Worm (Caenorhabditis elegans) whole organism, L1 larva: ENCODE results near the gene che-11.

Source experiments
- aha-1 ChIP-seq: fragments of 150-350 bp; optimal IDR thresholded peaks from 2 replicates; lab custom pipeline; 2014; ENCODE audit warnings: missing biosample characterization, missing genetic modification characterization
- alr-1 ChIP-seq: fragments of 200-800 bp; sonication (Bioruptor generic); optimal IDR thresholded peaks from 2 replicates; lab custom pipeline; 2018; ENCODE audit warnings: borderline replicate concordance, mild to moderate bottlenecking, missing genetic modification characterization, missing compliant biosample characterization
- blmp-1 ChIP-seq: fragments of 150-350 bp; optimal IDR thresholded peaks from 2 replicates; lab custom pipeline; 2014; ENCODE audit warnings: missing biosample characterization, missing genetic modification characterization
- ceh-63 ChIP-seq: fragments of 200-800 bp; sonication (Bioruptor generic); optimal IDR thresholded peaks from 2 replicates; lab custom pipeline; 2018; ENCODE audit warnings: mild to moderate bottlenecking, missing genetic modification characterization, missing compliant biosample characterization
- ceh-82 ChIP-seq, 3 experiments: fragments of 150-350 bp in 1 of 3; sonication (generic microtip) in 2 of 3; optimal IDR thresholded peaks; 2 replicates each; lab custom pipeline; 2014 to 2017; ENCODE audit warnings: missing biosample characterization in 3 of 3, missing genetic modification characterization in 3 of 3
- dsc-1 ChIP-seq: sonication (generic microtip); optimal IDR thresholded peaks from 2 replicates; lab custom pipeline; 2016; ENCODE audit warnings: mild to moderate bottlenecking, missing genetic modification characterization, missing compliant biosample characterization
- efl-1 ChIP-seq, 4 experiments: fragments of 150-350 bp; optimal IDR thresholded peaks in 3 of 4; peaks in 1 of 4; 1 replicate in 1 of 4; 2 replicates in 3 of 4; lab custom pipeline; 2014; ENCODE audit warnings: missing biosample characterization in 2 of 4, missing genetic modification characterization in 2 of 4, missing genetic modification reagents in 2 of 4
- egl-13 ChIP-seq: sonication (generic microtip); optimal IDR thresholded peaks from 2 replicates; lab custom pipeline; 2016; ENCODE audit warnings: missing genotype, missing genetic modification reagents, missing genetic modification characterization, missing compliant biosample characterization
- egl-27 ChIP-seq, 2 experiments: fragments of 150-350 bp in 1 of 2; sonication (generic microtip); optimal IDR thresholded peaks; 3 replicates each; lab custom pipeline; 2017 to 2018; ENCODE audit warnings: missing biosample characterization in 2 of 2, missing genetic modification characterization in 2 of 2, missing genetic modification reagents in 2 of 2
- elt-3 ChIP-seq, 6 experiments: fragments of 150-350 bp in 1 of 6; sonication (generic microtip); optimal IDR thresholded peaks; 2 replicates each; lab custom pipeline; 2017 to 2018; ENCODE audit warnings: missing biosample characterization in 6 of 6, missing genetic modification characterization in 6 of 6, inconsistent platforms in 1 of 6
- ets-5 ChIP-seq: fragments of 200-800 bp; sonication (Bioruptor generic); IDR thresholded peaks from 2 replicates; pipeline ENCODE4 v1.3.6; 2022; ENCODE audit warnings: missing genetic modification characterization, missing compliant biosample characterization
- fkh-10 ChIP-seq: sonication (generic microtip); optimal IDR thresholded peaks from 2 replicates; lab custom pipeline; 2017; ENCODE audit warnings: missing biosample characterization, missing genetic modification reagents, missing genetic modification characterization
- fkh-4 ChIP-seq: sonication (generic microtip); optimal IDR thresholded peaks from 2 replicates; lab custom pipeline; 2016; ENCODE audit warnings: missing compliant biosample characterization, missing genetic modification characterization, borderline replicate concordance
- fkh-8 ChIP-seq: sonication (generic microtip); optimal IDR thresholded peaks from 2 replicates; lab custom pipeline; 2016; ENCODE audit warnings: mild to moderate bottlenecking, missing genetic modification characterization, missing compliant biosample characterization
- fos-1 ChIP-seq: fragments of 150-350 bp; optimal IDR thresholded peaks from 2 replicates; lab custom pipeline; 2014; ENCODE audit warnings: missing biosample characterization, missing genetic modification characterization
- hlh-17 ChIP-seq: fragments of 200-800 bp; sonication (Bioruptor generic); optimal IDR thresholded peaks from 2 replicates; lab custom pipeline; 2018; ENCODE audit warnings: missing genetic modification characterization, mild to moderate bottlenecking, missing compliant biosample characterization, moderate library complexity, borderline replicate concordance
- hlh-4 ChIP-seq: sonication (generic microtip); optimal IDR thresholded peaks from 2 replicates; lab custom pipeline; 2016; ENCODE audit warnings: mild to moderate bottlenecking, missing genetic modification characterization, missing compliant biosample characterization
- hpl-2 ChIP-seq: fragments of 150-350 bp; optimal IDR thresholded peaks from 2 replicates; lab custom pipeline; 2014; ENCODE audit warnings: missing biosample characterization, missing genetic modification reagents, missing genetic modification characterization
- isw-1 ChIP-seq: fragments of 200-800 bp; sonication (Bioruptor generic); IDR thresholded peaks from 2 replicates; pipeline ENCODE4 v1.3.6; 2022; ENCODE audit warnings: missing genetic modification characterization, missing compliant biosample characterization
- lin-13 ChIP-seq: fragments of 150-350 bp; optimal IDR thresholded peaks from 2 replicates; lab custom pipeline; 2014; ENCODE audit warnings: missing biosample characterization, missing genetic modification reagents, missing genetic modification characterization
- lin-14 ChIP-seq: fragments of 200-800 bp; sonication (Bioruptor generic); optimal IDR thresholded peaks from 2 replicates; lab custom pipeline; 2018; ENCODE audit warnings: mild to moderate bottlenecking, missing genetic modification characterization, moderate library complexity, missing compliant biosample characterization
- lin-15B ChIP-seq: fragments of 150-350 bp; sonication (generic microtip); optimal IDR thresholded peaks from 3 replicates; lab custom pipeline; 2014; ENCODE audit warnings: missing biosample characterization, missing genetic modification characterization
- lin-39 ChIP-seq: fragments of 150-350 bp; optimal IDR thresholded peaks from 2 replicates; lab custom pipeline; 2014; ENCODE audit warnings: missing biosample characterization, missing genetic modification reagents, missing genetic modification characterization
- lir-3 ChIP-seq: sonication (generic microtip); optimal IDR thresholded peaks from 2 replicates; lab custom pipeline; 2016; ENCODE audit warnings: mild to moderate bottlenecking, missing genetic modification characterization, moderate library complexity, missing compliant biosample characterization; ENCODE audit not compliant: poor library complexity
- lsy-2 ChIP-seq, 2 experiments: fragments of 150-350 bp; optimal IDR thresholded peaks; 2 replicates each; lab custom pipeline; 2014; ENCODE audit warnings: missing biosample characterization in 2 of 2, missing genetic modification characterization in 2 of 2
- mdl-1 ChIP-seq, 2 experiments: fragments of 150-350 bp; optimal IDR thresholded peaks; 2 replicates each; lab custom pipeline; 2014 to 2017; ENCODE audit warnings: missing biosample characterization in 2 of 2, missing genetic modification characterization in 2 of 2, inconsistent platforms in 1 of 2
- mep-1 ChIP-seq: fragments of 150-350 bp; optimal IDR thresholded peaks from 2 replicates; lab custom pipeline; 2014; ENCODE audit warnings: missing biosample characterization, missing genetic modification characterization
- nhr-11 ChIP-seq: fragments of 150-350 bp; optimal IDR thresholded peaks from 2 replicates; lab custom pipeline; 2014; ENCODE audit warnings: missing biosample characterization, missing genetic modification characterization
- nhr-20 ChIP-seq: sonication (generic microtip); optimal IDR thresholded peaks from 2 replicates; lab custom pipeline; 2016; ENCODE audit warnings: mild to moderate bottlenecking, missing genetic modification characterization, missing compliant biosample characterization
- nhr-47 ChIP-seq: sonication (generic microtip); optimal IDR thresholded peaks from 2 replicates; lab custom pipeline; 2016; ENCODE audit warnings: mild to moderate bottlenecking, missing genetic modification characterization, moderate library complexity, missing compliant biosample characterization
- nhr-71 ChIP-seq: sonication (generic microtip); optimal IDR thresholded peaks from 2 replicates; lab custom pipeline; 2016; ENCODE audit warnings: mild to moderate bottlenecking, missing genetic modification characterization, moderate library complexity, missing compliant biosample characterization
- nhr-76 ChIP-seq: sonication (generic microtip); optimal IDR thresholded peaks from 2 replicates; lab custom pipeline; 2017; ENCODE audit warnings: missing biosample characterization, missing genetic modification characterization
- nhr-84 ChIP-seq: sonication (generic microtip); optimal IDR thresholded peaks from 2 replicates; lab custom pipeline; 2017; ENCODE audit warnings: missing biosample characterization, missing genetic modification characterization
- nhr-90 ChIP-seq: sonication (generic microtip); optimal IDR thresholded peaks from 2 replicates; lab custom pipeline; 2016; ENCODE audit warnings: mild to moderate bottlenecking, missing genetic modification characterization, missing compliant biosample characterization; ENCODE audit not compliant: poor library complexity
- pax-3 ChIP-seq: fragments of 200-800 bp; sonication (Bioruptor generic); optimal IDR thresholded peaks from 2 replicates; lab custom pipeline; 2018; ENCODE audit warnings: mild to moderate bottlenecking, missing genetic modification characterization, moderate library complexity, missing compliant biosample characterization
- skn-1 ChIP-seq: fragments of 150-350 bp; optimal IDR thresholded peaks from 2 replicates; lab custom pipeline; 2014; ENCODE audit warnings: missing biosample characterization, missing genetic modification characterization
- snpc-4 ChIP-seq: fragments of 150-350 bp; optimal IDR thresholded peaks from 2 replicates; lab custom pipeline; 2014; ENCODE audit warnings: missing biosample characterization, missing genetic modification characterization
- snu-23 ChIP-seq: sonication (generic microtip); optimal IDR thresholded peaks from 2 replicates; lab custom pipeline; 2016; ENCODE audit warnings: missing genetic modification characterization, missing compliant biosample characterization
- sox-4 ChIP-seq: sonication (generic microtip); optimal IDR thresholded peaks from 2 replicates; lab custom pipeline; 2016; ENCODE audit warnings: missing genetic modification characterization, missing compliant biosample characterization
- sptf-1 ChIP-seq: fragments of 150-350 bp; optimal IDR thresholded peaks from 2 replicates; lab custom pipeline; 2014; ENCODE audit warnings: missing biosample characterization, missing genetic modification characterization
- sup-37 ChIP-seq: fragments of 200-800 bp; sonication (Bioruptor generic); optimal IDR thresholded peaks from 2 replicates; lab custom pipeline; 2018; ENCODE audit warnings: mild to moderate bottlenecking, missing genetic modification characterization, missing compliant biosample characterization
- tlp-1 ChIP-seq: fragments of 150-350 bp; optimal IDR thresholded peaks from 2 replicates; lab custom pipeline; 2014; ENCODE audit warnings: missing biosample characterization, missing genetic modification characterization
- unc-130 ChIP-seq: fragments of 150-350 bp; optimal IDR thresholded peaks from 2 replicates; lab custom pipeline; 2017; ENCODE audit warnings: missing biosample characterization, missing genetic modification characterization, inconsistent platforms
- unc-86 ChIP-seq: sonication (generic microtip); optimal IDR thresholded peaks from 2 replicates; lab custom pipeline; 2016; ENCODE audit warnings: missing genetic modification characterization, missing compliant biosample characterization
- vab-15 ChIP-seq: sonication (generic microtip); optimal IDR thresholded peaks from 2 replicates; lab custom pipeline; 2017; ENCODE audit warnings: missing genotype, mild to moderate bottlenecking, missing genetic modification characterization, missing compliant biosample characterization
- xbp-1 ChIP-seq: sonication (generic microtip); optimal IDR thresholded peaks from 2 replicates; lab custom pipeline; 2016; ENCODE audit warnings: missing genetic modification characterization, missing compliant biosample characterization
- zag-1 ChIP-seq: fragments of 150-350 bp; optimal IDR thresholded peaks from 2 replicates; lab custom pipeline; 2014; ENCODE audit warnings: missing biosample characterization, missing genetic modification characterization
- ztf-11 ChIP-seq, 2 experiments: sonication (generic microtip); optimal IDR thresholded peaks; 2 replicates each; lab custom pipeline; 2016 to 2017; ENCODE audit warnings: missing genetic modification characterization in 2 of 2, missing biosample characterization in 1 of 2, missing compliant biosample characterization in 1 of 2
- ztf-4 ChIP-seq: fragments of 150-350 bp; optimal IDR thresholded peaks from 2 replicates; lab custom pipeline; 2014; ENCODE audit warnings: missing biosample characterization, missing genetic modification characterization

che-11 gene

ce11 chrV:12192129-12192528, 41.6 kb upstream of the che-11 start, which contains the start of gene rnp-1:
TSS of gene rnp-1 (plus strand) at chrV:12192273.
- no peak for TF ChIP-seq isw-1 (GFP tag; lab: Robert Waterston, UW)
- TF ChIP-seq sox-4 (tag; lab: Kevin White, UChicago) = no peak
- TF ChIP-seq nhr-71 = peak; percentile 16
- TF ChIP-seq elt-3 (tag; optimal IDR thresholded peaks at IDR 0.05; lab: Kevin White, UChicago) = no peak
- peak; percentile 5 for TF ChIP-seq pax-3 (tag; lab: Kevin White, UChicago)
- no peak for TF ChIP-seq efl-1 (optimal IDR thresholded peaks at IDR 0.05; lab: Kevin White, UChicago)
- peak in 1 of 2 experiments; percentile 21 for TF ChIP-seq efl-1 (GFP tag; optimal IDR thresholded peaks at IDR 0.05 in 1 of 2; lab: Kevin White, UChicago)

DNA sequence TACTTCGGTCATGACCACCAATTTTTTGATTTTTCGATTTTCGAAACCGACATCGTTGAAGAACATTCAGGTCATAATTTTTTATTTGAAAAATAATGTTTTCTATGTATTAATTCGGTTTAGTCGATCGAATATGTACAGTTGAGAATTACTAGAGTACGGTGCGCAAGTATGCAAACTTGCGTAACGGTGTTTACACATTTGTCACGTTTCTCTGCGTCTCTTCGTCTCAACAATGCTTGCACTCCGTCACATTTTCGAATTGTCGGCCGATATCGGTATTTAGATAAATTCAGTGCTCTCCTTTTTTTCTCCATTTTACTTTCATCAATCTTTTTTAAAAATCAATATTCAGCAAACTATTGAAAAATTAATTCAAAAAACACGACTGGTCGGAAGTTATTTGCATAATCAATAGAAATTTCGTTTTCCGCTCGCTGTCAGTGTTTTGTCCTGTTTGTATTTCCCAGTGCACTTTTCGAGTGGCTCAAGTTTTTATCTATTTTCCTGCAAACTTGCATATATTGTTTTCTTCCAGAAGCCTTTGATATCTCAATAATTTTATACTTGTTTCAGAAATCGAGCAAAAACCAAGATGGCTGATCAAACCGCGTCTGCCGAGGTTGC, 40.5 kb upstream of the che-11 start, which contains the start of gene dpy-30:
dpy-30 (plus strand) TSS at position 577 of the 627 bp plus-strand sequence.
- TF ChIP-seq elt-3 (tag; optimal IDR thresholded peaks at IDR 0.05; lab: Kevin White, UChicago) = peak in 2 of 6 experiments; percentile 10 to 22
- TF ChIP-seq mep-1 (tag; lab: Kevin White, UChicago) = peak; percentile 88
- TF ChIP-seq tlp-1 (tag; lab: Kevin White, UChicago) = no peak
- TF ChIP-seq hpl-2 (GFP tag; lab: Kevin White, UChicago) = no peak
- no peak for TF ChIP-seq sup-37 (GFP tag; lab: Kevin White, UChicago)
- no peak for TF ChIP-seq zag-1 (tag; lab: Kevin White, UChicago)
- no peak for TF ChIP-seq ceh-63 (GFP tag; lab: Kevin White, UChicago)
- peak; percentile 94 to 98 for TF ChIP-seq lsy-2 (tag; optimal IDR thresholded peaks at IDR 0.05; lab: Kevin White, UChicago)
- TF ChIP-seq hlh-4 (tag; lab: Kevin White, UChicago) = no peak
- TF ChIP-seq hlh-17 (GFP tag; lab: Kevin White, UChicago) = no peak
- TF ChIP-seq aha-1 (tag; lab: Kevin White, UChicago) = no peak
- peak in 1 of 2 experiments; percentile 32 for TF ChIP-seq mdl-1 (tag; optimal IDR thresholded peaks at IDR 0.05; lab: Kevin White, UChicago)
- TF ChIP-seq alr-1 = no peak
- no peak for TF ChIP-seq egl-27 (tag; optimal IDR thresholded peaks at IDR 0.05; lab: Kevin White, UChicago)
- peak; percentile 59 for TF ChIP-seq nhr-90
- TF ChIP-seq dsc-1 = peak; percentile 64
- no peak for TF ChIP-seq lin-13 (GFP tag; lab: Kevin White, UChicago)
- TF ChIP-seq unc-130 (tag; lab: Kevin White, UChicago) = peak; percentile 75
- no peak for TF ChIP-seq fkh-4 (tag; lab: Kevin White, UChicago)
- TF ChIP-seq fos-1 (tag; lab: Kevin White, UChicago) = peak; percentile 7
- TF ChIP-seq fkh-10 (GFP tag; lab: Kevin White, UChicago) = no peak
- TF ChIP-seq nhr-11 (tag; lab: Kevin White, UChicago) = no peak
- peak; percentile 79 for TF ChIP-seq snu-23 (GFP tag; lab: Kevin White, UChicago)
- peak; percentile 31 for TF ChIP-seq fkh-8
- no peak for TF ChIP-seq lin-39
- no peak for TF ChIP-seq skn-1 (tag; lab: Kevin White, UChicago)
- TF ChIP-seq vab-15 (tag; lab: Kevin White, UChicago) = no peak
- TF ChIP-seq lin-15B (tag; lab: Kevin White, UChicago) = peak; percentile 21
- TF ChIP-seq nhr-20 (tag; lab: Kevin White, UChicago) = peak; percentile 75
- peak; percentile 29 for TF ChIP-seq lir-3 (tag; lab: Kevin White, UChicago)
- TF ChIP-seq nhr-76 (tag; lab: Kevin White, UChicago) = no peak
- peak; percentile 68 for TF ChIP-seq lin-14 (GFP tag; lab: Kevin White, UChicago)
- TF ChIP-seq ztf-11 (tag; optimal IDR thresholded peaks at IDR 0.05; lab: Kevin White, UChicago) = peak in 1 of 2 experiments; percentile 19
- TF ChIP-seq ceh-82 (tag; optimal IDR thresholded peaks at IDR 0.05; lab: Kevin White, UChicago) = peak; percentile 27 to 54 (median 45)
- no peak for TF ChIP-seq sptf-1 (tag; lab: Kevin White, UChicago)
- peak; percentile 49 for TF ChIP-seq blmp-1
- peak; percentile 4 for TF ChIP-seq ztf-4
- TF ChIP-seq snpc-4 (tag; lab: Kevin White, UChicago) = peak; percentile 70
- no peak for TF ChIP-seq ets-5 (GFP tag; lab: Robert Waterston, UW)
- TF ChIP-seq nhr-47 (tag; lab: Kevin White, UChicago) = peak; percentile 72
- peak; percentile 37 for TF ChIP-seq egl-13 (tag; lab: Kevin White, UChicago)
- no peak for TF ChIP-seq sox-4 (tag; lab: Kevin White, UChicago)
- peak; percentile 49 for TF ChIP-seq unc-86 (tag; lab: Kevin White, UChicago)
- TF ChIP-seq xbp-1 (tag; lab: Kevin White, UChicago) = peak; percentile 59
- no peak for TF ChIP-seq nhr-84
